Fruit fly (Drosophila melanogaster) whole organism, wandering third instar larva: ENCODE data around the gene Mst89B.

Experiments used
- Abd-B ChIP-seq: fragments of >200 bp; optimal IDR thresholded peaks from 2 replicates; lab custom pipeline; 2017; ENCODE audit warnings: missing biosample characterization, missing genetic modification characterization
- CG32264 ChIP-seq: fragments of 200-800 bp; sonication (Bioruptor generic); optimal IDR thresholded peaks from 2 replicates; lab custom pipeline; 2016; ENCODE audit warnings: missing biosample characterization, missing genetic modification characterization
- CG9705 ChIP-seq: fragments of 200-800 bp; sonication (Bioruptor generic); optimal IDR thresholded peaks from 2 replicates; lab custom pipeline; 2018; ENCODE audit warnings: missing biosample characterization, mild to moderate bottlenecking, missing genetic modification characterization
- CrebA ChIP-seq: fragments of 200-800 bp; sonication (Bioruptor generic); optimal IDR thresholded peaks from 2 replicates; lab custom pipeline; 2016; ENCODE audit warnings: missing biosample characterization, mild to moderate bottlenecking, missing genetic modification characterization, borderline replicate concordance
- Dfd ChIP-seq: fragments of >200 bp; optimal IDR thresholded peaks from 2 replicates; lab custom pipeline; 2017; ENCODE audit warnings: missing biosample characterization, missing genetic modification characterization
- Dif ChIP-seq: fragments of 200-275, 200-300 bp; sonication (Bioruptor generic); optimal IDR thresholded peaks from 2 replicates; lab custom pipeline; 2018; ENCODE audit warnings: missing biosample characterization, missing genetic modification characterization; ENCODE audit not compliant: partially characterized antibody
- Hr78 ChIP-seq: fragments of >200 bp; optimal IDR thresholded peaks from 2 replicates; lab custom pipeline; 2017; ENCODE audit warnings: missing biosample characterization, missing genetic modification characterization
- Hr83 ChIP-seq: fragments of 200-300 bp; sonication (Bioruptor generic); optimal IDR thresholded peaks from 2 replicates; lab custom pipeline; 2016; ENCODE audit warnings: missing biosample characterization, mild to moderate bottlenecking, missing genetic modification characterization, moderate library complexity; ENCODE audit not compliant: poor library complexity, severe bottlenecking
- Jra ChIP-seq: sonication (Bioruptor generic); optimal IDR thresholded peaks from 2 replicates; lab custom pipeline; 2016; ENCODE audit warnings: missing biosample characterization, missing genetic modification characterization
- Mio ChIP-seq: sonication (Bioruptor generic); optimal IDR thresholded peaks from 2 replicates; lab custom pipeline; 2016; ENCODE audit warnings: missing biosample characterization, missing genetic modification characterization
- Myc ChIP-seq: fragments of >200 bp; optimal IDR thresholded peaks from 2 replicates; lab custom pipeline; 2017
- N ChIP-seq: fragments of >200 bp; optimal IDR thresholded peaks from 2 replicates; lab custom pipeline; 2018; ENCODE audit warnings: missing biosample characterization, missing external identifiers, missing genetic modification characterization
- OdsH ChIP-seq: fragments of 200-800 bp; sonication (Bioruptor generic); optimal IDR thresholded peaks from 2 replicates; lab custom pipeline; 2016; ENCODE audit warnings: missing biosample characterization, mild to moderate bottlenecking, missing genetic modification characterization
- Rel ChIP-seq, 2 experiments: fragments of 200-800 bp; sonication (Bioruptor generic) in 1 of 2; optimal IDR thresholded peaks; 2 replicates in 1 of 2; 3 replicates in 1 of 2; lab custom pipeline; 2016 to 2019; ENCODE audit warnings: mild to moderate bottlenecking in 2 of 2, missing biosample characterization in 2 of 2, missing genetic modification characterization in 2 of 2, moderate library complexity in 1 of 2
- Sp1 ChIP-seq: fragments of 200-800 bp; sonication (Bioruptor generic); optimal IDR thresholded peaks from 3 replicates; lab custom pipeline; 2019; ENCODE audit warnings: missing biosample characterization, mild to moderate bottlenecking, missing genetic modification characterization, moderate library complexity
- Vsx2 ChIP-seq: fragments of 200-300, 225-300 bp; sonication (Bioruptor generic); optimal IDR thresholded peaks from 2 replicates; lab custom pipeline; 2018; ENCODE audit warnings: missing biosample characterization, missing genetic modification characterization; ENCODE audit not compliant: partially characterized antibody
- br ChIP-seq: fragments of 200-800 bp; sonication (Bioruptor generic); optimal IDR thresholded peaks from 2 replicates; lab custom pipeline; 2016; ENCODE audit warnings: missing biosample characterization, missing genetic modification characterization
- dl ChIP-seq, 2 experiments: fragments of 175-275, 200-275 bp in 1 of 2; fragments of 200-275 bp in 1 of 2; sonication (Bioruptor generic); optimal IDR thresholded peaks; lab custom pipeline; 2018; ENCODE audit warnings: mild to moderate bottlenecking in 2 of 2, missing biosample characterization in 2 of 2, missing genetic modification characterization in 2 of 2, moderate library complexity in 2 of 2; ENCODE audit not compliant: partially characterized antibody in 2 of 2, insufficient read depth in 1 of 2
- dmrt93B ChIP-seq: fragments of 200-800 bp; sonication (Bioruptor generic); optimal IDR thresholded peaks from 2 replicates; lab custom pipeline; 2018; ENCODE audit warnings: missing biosample characterization, mild to moderate bottlenecking, missing genetic modification characterization
- dsf ChIP-seq: sonication (Bioruptor generic); optimal IDR thresholded peaks from 2 replicates; lab custom pipeline; 2016; ENCODE audit warnings: missing biosample characterization, missing genetic modification characterization, borderline replicate concordance
- foxo ChIP-seq, 2 experiments: fragments of 200-800 bp; sonication (Bioruptor generic); optimal IDR thresholded peaks; 2 replicates in 1 of 2; 3 replicates in 1 of 2; lab custom pipeline; 2016 to 2017; ENCODE audit warnings: missing biosample characterization in 2 of 2, missing genetic modification characterization in 2 of 2
- jim ChIP-seq: fragments of 175-275, 200-325 bp; sonication (Bioruptor generic); optimal IDR thresholded peaks from 2 replicates; lab custom pipeline; 2016; ENCODE audit warnings: missing biosample characterization, mild to moderate bottlenecking, missing genetic modification characterization
- lola ChIP-seq: fragments of >200 bp; optimal IDR thresholded peaks from 2 replicates; lab custom pipeline; 2017; ENCODE audit warnings: missing biosample characterization, missing genetic modification characterization
- pan ChIP-seq: fragments of >200 bp; optimal IDR thresholded peaks from 2 replicates; lab custom pipeline; 2017
- psq ChIP-seq: fragments of 200-800 bp; sonication (Bioruptor generic); optimal IDR thresholded peaks from 3 replicates; lab custom pipeline; 2017; ENCODE audit warnings: missing biosample characterization, mild to moderate bottlenecking, missing genetic modification characterization, moderate library complexity
- sage ChIP-seq: fragments of 200-800 bp; sonication (Bioruptor generic); optimal IDR thresholded peaks from 2 replicates; lab custom pipeline; 2016; ENCODE audit warnings: missing biosample characterization, mild to moderate bottlenecking, missing genetic modification characterization
- sv ChIP-seq: fragments of 200-800 bp; sonication (Bioruptor generic); optimal IDR thresholded peaks from 3 replicates; lab custom pipeline; 2016; ENCODE audit warnings: missing biosample characterization, missing genetic modification characterization
- tai ChIP-seq: sonication (Bioruptor generic); optimal IDR thresholded peaks from 2 replicates; lab custom pipeline; 2016; ENCODE audit warnings: missing biosample characterization, missing genetic modification characterization
- woc ChIP-seq: sonication (Bioruptor generic); optimal IDR thresholded peaks from 2 replicates; lab custom pipeline; 2016; ENCODE audit warnings: missing biosample characterization, mild to moderate bottlenecking, missing genetic modification characterization

Mst89B gene

DNA sequence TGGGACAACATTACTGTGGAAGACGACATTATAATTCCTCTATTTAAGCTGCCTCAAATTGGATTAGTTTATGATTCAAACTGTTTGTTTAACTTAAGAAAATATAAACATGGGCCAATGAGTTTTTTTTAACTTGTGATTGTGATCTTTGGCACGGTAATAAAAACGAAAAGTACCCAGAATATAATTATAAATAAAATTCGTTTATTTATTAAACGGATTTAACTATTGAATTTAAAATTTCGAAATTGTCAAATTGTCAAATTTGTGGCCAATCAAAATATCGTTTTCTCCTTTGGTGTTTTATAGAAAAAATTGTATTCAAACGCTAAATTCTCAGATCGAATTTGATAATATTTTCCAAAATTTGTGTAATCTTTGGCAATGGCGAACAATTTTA is at the start of gene Mst89B:
TSS of gene Mst89B (plus strand) at position 301 of the 400 bp plus-strand sequence.
- TF ChIP-seq Sp1 (GFP tag; lab: Kevin White, UChicago): no peak
- TF ChIP-seq Dif (GFP tag; lab: Kevin White, UChicago): no peak
- TF ChIP-seq CrebA (GFP tag; lab: Kevin White, UChicago): no peak
- no peak for TF ChIP-seq Vsx2 (GFP tag; lab: Kevin White, UChicago)
- TF ChIP-seq psq (GFP tag; lab: Kevin White, UChicago): no peak
- no peak for TF ChIP-seq Mio
- no peak for TF ChIP-seq tai (GFP tag; lab: Kevin White, UChicago)
- TF ChIP-seq Abd-B (GFP tag; lab: Kevin White, UChicago): no peak

DNA sequence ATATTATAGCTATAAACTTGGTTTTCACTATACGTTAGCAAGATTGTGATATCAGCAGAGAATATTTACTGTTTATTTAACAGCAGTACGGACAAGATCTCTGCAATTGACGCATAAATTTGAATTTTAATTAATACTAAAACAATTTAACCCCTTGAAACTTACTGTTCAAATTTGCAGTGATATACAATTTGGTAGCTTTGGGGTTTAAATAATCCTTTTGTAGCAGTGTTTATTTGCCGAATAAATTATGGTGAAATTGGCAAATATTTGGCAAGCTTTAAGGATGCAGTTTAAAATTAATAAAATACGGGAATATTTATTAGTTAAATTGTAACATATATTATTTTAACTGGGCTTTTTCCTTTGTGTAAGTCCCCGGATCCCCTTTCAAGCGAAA is 49.4 kb upstream of the Mst89B start:
- TF ChIP-seq Abd-B (GFP tag; lab: Kevin White, UChicago) (no peak), Rel (GFP tag; optimal IDR thresholded peaks at IDR 0.05; lab: Kevin White, UChicago) (no peak), Rel (tag; optimal IDR thresholded peaks at IDR 0.05; lab: Kevin White, UChicago) (no peak), OdsH (GFP tag; lab: Kevin White, UChicago) (no peak)

DNA sequence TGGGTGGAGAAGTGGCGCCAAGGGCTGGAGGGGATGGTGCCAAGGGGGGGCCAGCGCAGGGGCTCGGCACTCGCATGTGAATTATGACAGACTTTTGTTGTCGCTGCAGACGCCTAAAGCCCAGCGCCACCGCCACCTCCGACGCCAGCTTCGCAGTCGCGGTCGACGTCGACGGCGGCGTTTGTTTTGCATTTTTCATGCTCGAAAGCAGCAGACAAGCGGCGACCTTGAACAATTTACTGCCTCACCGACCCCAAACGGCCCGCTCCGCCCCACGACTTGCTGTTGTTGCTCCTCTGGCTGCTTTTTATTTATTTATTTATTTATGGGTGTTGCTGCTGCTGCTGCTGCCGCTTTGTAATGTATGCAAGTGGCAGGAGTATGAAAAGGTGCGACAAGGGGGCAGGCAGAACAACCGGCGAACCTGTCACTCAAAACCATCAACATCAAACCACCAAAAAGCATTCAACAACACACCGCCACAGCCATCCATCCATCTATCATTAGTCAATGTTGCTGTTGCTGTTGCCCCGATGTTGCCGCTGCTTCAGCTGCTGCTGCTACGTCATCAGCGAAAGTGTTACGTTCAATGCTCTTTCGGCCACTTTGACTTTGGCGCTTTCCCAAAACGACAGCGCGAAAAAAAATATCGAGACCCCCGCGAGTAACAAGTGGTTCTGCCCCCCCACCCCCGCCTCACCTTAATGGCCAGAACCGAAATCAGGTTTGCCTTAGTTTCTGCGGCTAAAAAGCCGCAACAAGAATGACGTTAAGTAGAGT is 48.4 kb upstream of the Mst89B start:
- TF ChIP-seq dmrt93B (GFP tag; lab: Kevin White, UChicago): no peak
- TF ChIP-seq Dfd (GFP tag; lab: Kevin White, UChicago): peak; percentile 15

DNA sequence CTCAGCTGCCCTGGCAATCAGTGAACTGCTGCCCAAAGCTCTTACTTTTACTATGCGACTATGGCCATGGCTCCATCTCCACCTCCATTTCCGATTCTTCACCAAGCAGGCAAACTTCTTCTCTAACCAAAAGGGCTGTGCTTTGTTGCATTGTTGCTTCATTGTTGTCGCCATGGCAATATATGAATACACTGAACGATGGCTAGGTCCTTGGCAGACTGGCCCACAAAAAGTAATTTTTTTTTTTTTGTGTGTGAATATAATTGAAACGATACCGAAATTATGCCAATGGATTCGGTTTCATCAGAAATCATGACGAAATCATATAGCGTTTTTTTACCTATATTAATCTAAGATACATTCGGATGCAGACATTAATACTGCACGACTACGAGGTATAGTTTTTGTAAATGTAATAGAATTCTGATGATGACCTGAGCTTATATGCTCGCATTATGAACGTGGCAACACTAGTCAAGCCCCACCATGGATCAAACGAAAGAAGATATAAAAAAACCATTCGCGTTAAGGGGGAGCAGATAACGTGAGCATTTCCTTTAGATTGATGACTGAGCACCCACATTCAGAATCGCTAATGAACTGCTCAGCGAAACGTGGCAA is 46.7 kb upstream of the Mst89B start:
- no peak for TF ChIP-seq sv
- TF ChIP-seq pan (lab: Kevin White, UChicago): no peak
- TF ChIP-seq CG32264: no peak
- TF ChIP-seq Hr83 (GFP tag; lab: Kevin White, UChicago): no peak
- TF ChIP-seq Dfd (GFP tag; lab: Kevin White, UChicago): no peak
- no peak for TF ChIP-seq woc (GFP tag; lab: Kevin White, UChicago)
- no peak for TF ChIP-seq N

DNA sequence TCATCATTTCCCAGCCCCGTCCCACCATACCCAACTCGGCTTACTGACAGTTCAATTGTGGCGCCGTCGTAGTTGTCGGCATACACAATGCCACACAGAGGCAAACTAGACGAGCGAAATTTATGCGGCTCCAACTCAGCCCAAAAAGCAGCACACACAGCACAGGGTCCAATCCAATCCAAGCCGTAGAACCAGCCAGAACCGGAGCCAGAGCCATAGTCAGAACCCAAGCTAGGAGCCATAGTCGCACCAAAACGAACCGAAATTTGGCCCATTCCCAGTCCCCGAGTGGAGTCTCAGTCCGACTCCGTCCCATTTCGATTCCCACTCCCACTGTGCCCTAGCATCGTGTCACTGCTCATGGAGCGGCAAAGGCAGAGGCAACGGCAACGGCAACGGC is 46.0 kb upstream of the Mst89B start:
- no peak for TF ChIP-seq Jra (GFP tag; lab: Kevin White, UChicago)
- no peak for TF ChIP-seq Abd-B (GFP tag; lab: Kevin White, UChicago)
- TF ChIP-seq lola (GFP tag; lab: Kevin White, UChicago): no peak
- TF ChIP-seq dmrt93B (GFP tag; lab: Kevin White, UChicago): no peak
- no peak for TF ChIP-seq foxo (GFP tag; optimal IDR thresholded peaks at IDR 0.05; lab: Kevin White, UChicago)
- no peak for TF ChIP-seq sage (GFP tag; lab: Kevin White, UChicago)
- TF ChIP-seq br (GFP tag; lab: Kevin White, UChicago): no peak
- TF ChIP-seq CG9705: no peak
- no peak for TF ChIP-seq Myc
- TF ChIP-seq Hr78 (GFP tag; lab: Kevin White, UChicago): no peak
- TF ChIP-seq dl (GFP tag; optimal IDR thresholded peaks at IDR 0.05; lab: Kevin White, UChicago; ENCODE audit: insufficient read depth in 1 of 2, partially characterized antibody in 2 of 2): no peak
- no peak for TF ChIP-seq Sp1 (GFP tag; lab: Kevin White, UChicago)
- no peak for TF ChIP-seq CG32264
- TF ChIP-seq tai (GFP tag; lab: Kevin White, UChicago): no peak
- no peak for TF ChIP-seq dsf
- no peak for TF ChIP-seq jim
- no peak for TF ChIP-seq sv
